Comparison of ENCODE assay signal across 3 fruit fly cellular contexts in the genomic region with DNA sequence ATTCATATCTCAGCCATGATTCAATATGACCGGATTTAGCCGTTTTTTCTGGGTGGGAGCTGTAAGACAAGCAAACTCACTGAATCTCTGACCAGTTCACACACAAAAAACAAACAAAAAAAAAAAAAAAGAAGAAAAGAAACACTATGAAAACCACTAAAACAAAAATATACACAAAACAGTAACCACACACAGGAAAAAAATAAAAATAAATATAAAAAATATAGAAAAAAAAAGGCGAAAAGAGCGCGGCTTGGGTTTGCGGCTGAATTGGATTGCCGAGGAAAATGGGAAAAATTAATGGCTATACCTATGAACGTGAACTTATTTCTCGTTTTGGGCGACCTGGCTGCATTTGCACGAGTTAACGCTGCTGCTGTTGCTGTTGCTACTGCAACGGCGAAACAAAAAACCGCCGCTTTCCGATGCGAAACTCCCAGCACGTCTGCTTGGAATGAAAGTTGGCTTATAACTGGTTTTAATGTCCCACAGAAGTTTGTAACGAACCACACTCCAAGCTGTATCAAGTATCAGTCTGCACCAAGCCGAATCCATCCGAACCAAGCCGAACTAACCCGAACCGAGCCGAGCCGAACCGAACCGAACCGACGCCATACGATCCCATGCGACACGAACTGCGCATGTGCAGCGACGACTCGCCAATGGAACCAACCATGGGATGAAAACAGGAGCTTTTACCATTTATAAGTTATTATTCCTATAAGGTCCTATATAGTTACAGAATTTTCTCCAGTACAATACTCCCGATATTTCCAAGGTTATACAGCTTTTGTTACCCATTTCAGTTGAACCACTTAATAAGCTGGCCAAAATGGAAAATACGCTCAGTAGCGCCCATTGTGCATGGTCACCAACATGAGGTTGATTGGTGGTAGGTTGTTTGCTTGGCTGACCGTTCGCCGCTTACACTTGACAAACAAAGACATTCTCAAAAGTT.
TF ChIP-seq lines count a peak whose summit lies in the region.

TSS of gene fw (minus strand) at position 478 of the 958 bp plus-strand sequence.

TF ChIP-seq in whole organism, embryonic, 481 proteins besides CTCF, POLR2A, EP300 and RAD21 (continued from another document and continues in another):
- TF ChIP-seq CG7745 (tag; optimal IDR thresholded peaks at IDR 0.05; lab: Kevin White, UChicago) (no peak), CG1603 (tag; optimal IDR thresholded peaks at IDR 0.05; lab: Kevin White, UChicago) (peak; percentile 73), Nf-YC (tag; optimal IDR thresholded peaks at IDR 0.05; lab: Kevin White, UChicago) (no peak), CrebB (tag; optimal IDR thresholded peaks at IDR 0.05; lab: Kevin White, UChicago) (no peak), CG17568 (GFP tag; optimal IDR thresholded peaks at IDR 0.05; lab: Kevin White, UChicago) (peak; percentile 32), CG10462 (GFP tag; optimal IDR thresholded peaks at IDR 0.05; lab: Kevin White, UChicago) (no peak), CG12391 (tag; optimal IDR thresholded peaks at IDR 0.05; lab: Kevin White, UChicago) (peak; percentile 41), CG1792 (GFP tag; optimal IDR thresholded peaks at IDR 0.05; lab: Kevin White, UChicago) (no peak), Bdp1 (GFP tag; optimal IDR thresholded peaks at IDR 0.05; lab: Kevin White, UChicago) (no peak), chinmo (GFP tag; IDR thresholded peaks at IDR 0.05; lab: Robert Waterston, UW; ENCODE audit: partially characterized antibody) (0 out of 4 replicates have a peak, but pooled peaks have one; percentile 77), CG10209 (GFP tag; optimal IDR thresholded peaks at IDR 0.05; lab: Kevin White, UChicago) (no peak), CG5180 (GFP tag; optimal IDR thresholded peaks at IDR 0.05; lab: Kevin White, UChicago) (peak; percentile 73), Dip2 (GFP tag; IDR thresholded peaks at IDR 0.05; lab: Robert Waterston, UW) (no peak), CG14860 (GFP tag; IDR thresholded peaks at IDR 0.05; lab: Robert Waterston, UW; ENCODE audit: partially characterized antibody) (no peak), HLH3B (GFP tag; IDR thresholded peaks at IDR 0.05; lab: Robert Waterston, UW) (peak; percentile 62; the same call in 1 of the 2 replicates), CG12942 (GFP tag; optimal IDR thresholded peaks at IDR 0.05; lab: Kevin White, UChicago) (no peak), CG6175 (GFP tag; IDR thresholded peaks at IDR 0.05; lab: Robert Waterston, UW) (no peak; the same call in 2 of the 3 replicates), Xrp1 (GFP tag; IDR thresholded peaks at IDR 0.05; lab: Robert Waterston, UW) (peak; percentile 56; the same call in 1 of the 2 replicates), org-1 (GFP tag; optimal IDR thresholded peaks at IDR 0.05; lab: Kevin White, UChicago) (peak; percentile 35), stc (GFP tag; IDR thresholded peaks at IDR 0.05; lab: Robert Waterston, UW) (0 out of 2 replicates have a peak, but pooled peaks have one; percentile 14), pan (optimal IDR thresholded peaks at IDR 0.05; lab: Kevin White, UChicago) (no peak), pan (GFP tag; optimal IDR thresholded peaks at IDR 0.05 in 1 of 2, IDR thresholded peaks at IDR 0.05 in 1 of 2) (peak in 1 of 2 experiments; percentile 67), Poxn (GFP tag; IDR thresholded peaks at IDR 0.05; lab: Robert Waterston, UW) (no peak), CG10267 (tag; optimal IDR thresholded peaks at IDR 0.05; lab: Kevin White, UChicago) (peak; percentile 9), Hr3 (GFP tag; optimal IDR thresholded peaks at IDR 0.05; lab: Kevin White, UChicago) (peak; percentile 7), CG6254 (GFP tag; optimal IDR thresholded peaks at IDR 0.05; lab: Kevin White, UChicago) (no peak), CG43689 (GFP tag; IDR thresholded peaks at IDR 0.05; lab: Robert Waterston, UW) (no peak), Bteb2 (GFP tag; optimal IDR thresholded peaks at IDR 0.05; lab: Kevin White, UChicago) (no peak), CG14014 (GFP tag; IDR thresholded peaks at IDR 0.05; lab: Robert Waterston, UW) (peak; percentile 65; the same call in 1 of the 2 replicates), CG13424 (tag; optimal IDR thresholded peaks at IDR 0.05; lab: Kevin White, UChicago) (no peak), klu (GFP tag; IDR thresholded peaks at IDR 0.05; lab: Robert Waterston, UW) (no peak), fd3F (GFP tag; optimal IDR thresholded peaks at IDR 0.05; lab: Kevin White, UChicago) (peak; percentile 14), toy (GFP tag; IDR thresholded peaks at IDR 0.05; lab: Robert Waterston, UW) (no peak), CG6689 (GFP tag; IDR thresholded peaks at IDR 0.05; lab: Robert Waterston, UW) (0 out of 2 replicates have a peak, but pooled peaks have one; percentile 11), ase (GFP tag; IDR thresholded peaks at IDR 0.05; lab: Robert Waterston, UW) (peak; percentile 55; the same call in 1 of the 3 replicates), cato (GFP tag; optimal IDR thresholded peaks at IDR 0.05; lab: Kevin White, UChicago; ENCODE audit: borderline replicate concordance) (no peak), CG3726 (GFP tag; IDR thresholded peaks at IDR 0.05; lab: Robert Waterston, UW) (0 out of 3 replicates have a peak, but pooled peaks have one; percentile 6)

TF ChIP-seq in whole organism, prepupa, 60 proteins besides CTCF, POLR2A, EP300 and RAD21 (continued from another document):
- TF ChIP-seq Eip75B (GFP tag; optimal IDR thresholded peaks at IDR 0.05; lab: Kevin White, UChicago): peak; percentile 80
- no peak for TF ChIP-seq Hr38 (GFP tag; optimal IDR thresholded peaks at IDR 0.05; lab: Kevin White, UChicago)
- peak; percentile 86 for TF ChIP-seq Sox14 (GFP tag; optimal IDR thresholded peaks at IDR 0.05; lab: Kevin White, UChicago)
- TF ChIP-seq eg (GFP tag; IDR thresholded peaks at IDR 0.05; lab: Robert Waterston, UW): peak; percentile 84
- peak; percentile 84 for TF ChIP-seq Met (GFP tag; optimal IDR thresholded peaks at IDR 0.05; lab: Kevin White, UChicago)
- peak; percentile 18 for TF ChIP-seq CG9139 (GFP tag; optimal IDR thresholded peaks at IDR 0.05; lab: Kevin White, UChicago)
- peak; percentile 69 for TF ChIP-seq CG3032 (tag; optimal IDR thresholded peaks at IDR 0.05; lab: Kevin White, UChicago)
- peak in 1 of 2 experiments; percentile 59 for TF ChIP-seq salr (GFP tag; optimal IDR thresholded peaks at IDR 0.05; lab: Kevin White, UChicago)
- no peak for TF ChIP-seq CG34406 (GFP tag; optimal IDR thresholded peaks at IDR 0.05; lab: Kevin White, UChicago)
- TF ChIP-seq net (GFP tag; optimal IDR thresholded peaks at IDR 0.05; lab: Kevin White, UChicago): no peak
- TF ChIP-seq CG10631 (GFP tag; optimal IDR thresholded peaks at IDR 0.05; lab: Kevin White, UChicago): peak; percentile 78
- TF ChIP-seq Hr39 (GFP tag; optimal IDR thresholded peaks at IDR 0.05; lab: Kevin White, UChicago): peak; percentile 83
- peak; percentile 76 for TF ChIP-seq dac (GFP tag; optimal IDR thresholded peaks at IDR 0.05; lab: Kevin White, UChicago)
- TF ChIP-seq pdm3 (GFP tag; optimal IDR thresholded peaks at IDR 0.05; lab: Kevin White, UChicago): peak; percentile 82
- TF ChIP-seq CG11902 (GFP tag; optimal IDR thresholded peaks at IDR 0.05; lab: Kevin White, UChicago): peak; percentile 16
- peak; percentile 49 for TF ChIP-seq Lpt (GFP tag; optimal IDR thresholded peaks at IDR 0.05; lab: Kevin White, UChicago)
- peak; percentile 68 for TF ChIP-seq Ets96B (tag; optimal IDR thresholded peaks at IDR 0.05; lab: Kevin White, UChicago)
- peak; percentile 62 for TF ChIP-seq CG8319 (GFP tag; optimal IDR thresholded peaks at IDR 0.05; lab: Kevin White, UChicago)
- TF ChIP-seq Smox (GFP tag; optimal IDR thresholded peaks at IDR 0.05; lab: Kevin White, UChicago): peak; percentile 75
- TF ChIP-seq cyc (GFP tag; optimal IDR thresholded peaks at IDR 0.05; lab: Kevin White, UChicago): peak; percentile 73
- TF ChIP-seq CG1621 (tag; optimal IDR thresholded peaks at IDR 0.05; lab: Kevin White, UChicago): peak; percentile 68
- TF ChIP-seq vri (GFP tag; optimal IDR thresholded peaks at IDR 0.05; lab: Kevin White, UChicago): peak; percentile 82
- TF ChIP-seq lz (GFP tag; optimal IDR thresholded peaks at IDR 0.05; lab: Kevin White, UChicago): peak; percentile 82
- TF ChIP-seq CG6276 (GFP tag; optimal IDR thresholded peaks at IDR 0.05; lab: Kevin White, UChicago): peak; percentile 77
- peak; percentile 81 for TF ChIP-seq CG6163 (GFP tag; IDR thresholded peaks at IDR 0.05; lab: Robert Waterston, UW)
- peak; percentile 66 for TF ChIP-seq CG7368 (GFP tag; optimal IDR thresholded peaks at IDR 0.05; lab: Kevin White, UChicago)
- peak; percentile 81 for TF ChIP-seq topi (GFP tag; optimal IDR thresholded peaks at IDR 0.05; lab: Kevin White, UChicago)
- peak; percentile 84 for TF ChIP-seq CG8119 (GFP tag; IDR thresholded peaks at IDR 0.05; lab: Robert Waterston, UW)
- peak; percentile 70 for TF ChIP-seq achi (GFP tag; optimal IDR thresholded peaks at IDR 0.05; lab: Kevin White, UChicago)
- TF ChIP-seq Hr4 (GFP tag; optimal IDR thresholded peaks at IDR 0.05; lab: Kevin White, UChicago): peak; percentile 87
- peak; percentile 57 for TF ChIP-seq dsx (GFP tag; optimal IDR thresholded peaks at IDR 0.05; lab: Kevin White, UChicago; ENCODE audit: poor library complexity, severe bottlenecking)

TF ChIP-seq in whole organism, wandering third instar larva, 38 proteins besides CTCF, POLR2A, EP300 and RAD21 (continued from another document):
- TF ChIP-seq br (GFP tag; optimal IDR thresholded peaks at IDR 0.05; lab: Kevin White, UChicago): peak; percentile 87
- no peak for TF ChIP-seq sage (GFP tag; optimal IDR thresholded peaks at IDR 0.05; lab: Kevin White, UChicago)
- TF ChIP-seq dl (GFP tag; optimal IDR thresholded peaks at IDR 0.05; lab: Kevin White, UChicago; ENCODE audit: insufficient read depth in 1 of 2, partially characterized antibody in 2 of 2): no peak
- peak; percentile 80 for TF ChIP-seq HLH106 (tag; optimal IDR thresholded peaks at IDR 0.05; lab: Kevin White, UChicago)
- no peak for TF ChIP-seq jim (GFP tag; optimal IDR thresholded peaks at IDR 0.05; lab: Kevin White, UChicago)
- TF ChIP-seq GATAd (GFP tag; optimal IDR thresholded peaks at IDR 0.05; lab: Kevin White, UChicago): no peak
- TF ChIP-seq CrebA (GFP tag; optimal IDR thresholded peaks at IDR 0.05; lab: Kevin White, UChicago; ENCODE audit: borderline replicate concordance): peak; percentile 6
- no peak for TF ChIP-seq dmrt93B (GFP tag; optimal IDR thresholded peaks at IDR 0.05; lab: Kevin White, UChicago)
- TF ChIP-seq usp (GFP tag; optimal IDR thresholded peaks at IDR 0.05; lab: Kevin White, UChicago): no peak
- TF ChIP-seq dsf (GFP tag; optimal IDR thresholded peaks at IDR 0.05; lab: Kevin White, UChicago; ENCODE audit: borderline replicate concordance): no peak
- TF ChIP-seq pan (optimal IDR thresholded peaks at IDR 0.05; lab: Kevin White, UChicago): no peak
- TF ChIP-seq tai (GFP tag; optimal IDR thresholded peaks at IDR 0.05; lab: Kevin White, UChicago): no peak
TF ChIP-seq in whole organism, wandering third instar larva: peak in this region for 19.
